Fruit fly (Drosophila melanogaster) whole organism, wandering third instar larva: ENCODE data around the gene Jhbp13.
A peak's percentile ranks its signal among the peaks of the same experiment; 100 is the strongest.

ENCODE experiments used
- Abd-B ChIP-seq: fragments of >200 bp; optimal IDR thresholded peaks from 2 replicates; lab custom pipeline; 2017; ENCODE audit warnings: missing biosample characterization, missing genetic modification characterization
- CG32264 ChIP-seq: fragments of 200-800 bp; sonication (Bioruptor generic); optimal IDR thresholded peaks from 2 replicates; lab custom pipeline; 2016; ENCODE audit warnings: missing biosample characterization, missing genetic modification characterization
- CG9705 ChIP-seq: fragments of 200-800 bp; sonication (Bioruptor generic); optimal IDR thresholded peaks from 2 replicates; lab custom pipeline; 2018; ENCODE audit warnings: missing biosample characterization, mild to moderate bottlenecking, missing genetic modification characterization
- CrebA ChIP-seq: fragments of 200-800 bp; sonication (Bioruptor generic); optimal IDR thresholded peaks from 2 replicates; lab custom pipeline; 2016; ENCODE audit warnings: missing biosample characterization, mild to moderate bottlenecking, missing genetic modification characterization, borderline replicate concordance
- Dfd ChIP-seq: fragments of >200 bp; optimal IDR thresholded peaks from 2 replicates; lab custom pipeline; 2017; ENCODE audit warnings: missing biosample characterization, missing genetic modification characterization
- Dif ChIP-seq: fragments of 200-275, 200-300 bp; sonication (Bioruptor generic); optimal IDR thresholded peaks from 2 replicates; lab custom pipeline; 2018; ENCODE audit warnings: missing biosample characterization, missing genetic modification characterization; ENCODE audit not compliant: partially characterized antibody
- GATAd ChIP-seq: sonication (Bioruptor generic); optimal IDR thresholded peaks from 2 replicates; lab custom pipeline; 2016; ENCODE audit warnings: missing biosample characterization, missing genetic modification characterization
- HLH106 ChIP-seq: fragments of 200-800 bp; optimal IDR thresholded peaks from 3 replicates; lab custom pipeline; 2019; ENCODE audit warnings: missing biosample characterization, mild to moderate bottlenecking, missing genetic modification characterization, moderate library complexity
- Hnf4 ChIP-seq: fragments of 200-800 bp; sonication (Bioruptor generic); optimal IDR thresholded peaks from 2 replicates; lab custom pipeline; 2016; ENCODE audit warnings: missing biosample characterization, mild to moderate bottlenecking, missing genetic modification characterization
- Hr78 ChIP-seq: fragments of >200 bp; optimal IDR thresholded peaks from 2 replicates; lab custom pipeline; 2017; ENCODE audit warnings: missing biosample characterization, missing genetic modification characterization
- Hr83 ChIP-seq: fragments of 200-300 bp; sonication (Bioruptor generic); optimal IDR thresholded peaks from 2 replicates; lab custom pipeline; 2016; ENCODE audit warnings: missing biosample characterization, mild to moderate bottlenecking, missing genetic modification characterization, moderate library complexity; ENCODE audit not compliant: poor library complexity, severe bottlenecking
- Jra ChIP-seq: sonication (Bioruptor generic); optimal IDR thresholded peaks from 2 replicates; lab custom pipeline; 2016; ENCODE audit warnings: missing biosample characterization, missing genetic modification characterization
- Mio ChIP-seq: sonication (Bioruptor generic); optimal IDR thresholded peaks from 2 replicates; lab custom pipeline; 2016; ENCODE audit warnings: missing biosample characterization, missing genetic modification characterization
- Myc ChIP-seq: fragments of >200 bp; optimal IDR thresholded peaks from 2 replicates; lab custom pipeline; 2017
- N ChIP-seq: fragments of >200 bp; optimal IDR thresholded peaks from 2 replicates; lab custom pipeline; 2018; ENCODE audit warnings: missing biosample characterization, missing external identifiers, missing genetic modification characterization
- OdsH ChIP-seq: fragments of 200-800 bp; sonication (Bioruptor generic); optimal IDR thresholded peaks from 2 replicates; lab custom pipeline; 2016; ENCODE audit warnings: missing biosample characterization, mild to moderate bottlenecking, missing genetic modification characterization
- Rel ChIP-seq, 2 experiments: fragments of 200-800 bp; sonication (Bioruptor generic) in 1 of 2; optimal IDR thresholded peaks; 2 replicates in 1 of 2; 3 replicates in 1 of 2; lab custom pipeline; 2016 to 2019; ENCODE audit warnings: mild to moderate bottlenecking in 2 of 2, missing biosample characterization in 2 of 2, missing genetic modification characterization in 2 of 2, moderate library complexity in 1 of 2
- Sp1 ChIP-seq: fragments of 200-800 bp; sonication (Bioruptor generic); optimal IDR thresholded peaks from 3 replicates; lab custom pipeline; 2019; ENCODE audit warnings: missing biosample characterization, mild to moderate bottlenecking, missing genetic modification characterization, moderate library complexity
- Vsx2 ChIP-seq: fragments of 200-300, 225-300 bp; sonication (Bioruptor generic); optimal IDR thresholded peaks from 2 replicates; lab custom pipeline; 2018; ENCODE audit warnings: missing biosample characterization, missing genetic modification characterization; ENCODE audit not compliant: partially characterized antibody
- br ChIP-seq: fragments of 200-800 bp; sonication (Bioruptor generic); optimal IDR thresholded peaks from 2 replicates; lab custom pipeline; 2016; ENCODE audit warnings: missing biosample characterization, missing genetic modification characterization
- brk ChIP-seq: fragments of 200-800 bp; sonication (Bioruptor generic); optimal IDR thresholded peaks from 2 replicates; lab custom pipeline; 2016; ENCODE audit warnings: missing biosample characterization, mild to moderate bottlenecking, missing genetic modification characterization
- dl ChIP-seq, 2 experiments: fragments of 175-275, 200-275 bp in 1 of 2; fragments of 200-275 bp in 1 of 2; sonication (Bioruptor generic); optimal IDR thresholded peaks; lab custom pipeline; 2018; ENCODE audit warnings: mild to moderate bottlenecking in 2 of 2, missing biosample characterization in 2 of 2, missing genetic modification characterization in 2 of 2, moderate library complexity in 2 of 2; ENCODE audit not compliant: partially characterized antibody in 2 of 2, insufficient read depth in 1 of 2
- dmrt93B ChIP-seq: fragments of 200-800 bp; sonication (Bioruptor generic); optimal IDR thresholded peaks from 2 replicates; lab custom pipeline; 2018; ENCODE audit warnings: missing biosample characterization, mild to moderate bottlenecking, missing genetic modification characterization
- dsf ChIP-seq: sonication (Bioruptor generic); optimal IDR thresholded peaks from 2 replicates; lab custom pipeline; 2016; ENCODE audit warnings: missing biosample characterization, missing genetic modification characterization, borderline replicate concordance
- ey ChIP-seq: fragments of 200-800 bp; sonication (Bioruptor generic); optimal IDR thresholded peaks from 2 replicates; lab custom pipeline; 2016; ENCODE audit warnings: missing biosample characterization, missing genetic modification characterization
- foxo ChIP-seq, 2 experiments: fragments of 200-800 bp; sonication (Bioruptor generic); optimal IDR thresholded peaks; 2 replicates in 1 of 2; 3 replicates in 1 of 2; lab custom pipeline; 2016 to 2017; ENCODE audit warnings: missing biosample characterization in 2 of 2, missing genetic modification characterization in 2 of 2
- fru ChIP-seq: fragments of 200-800 bp; sonication (Bioruptor generic); optimal IDR thresholded peaks from 3 replicates; lab custom pipeline; 2016; ENCODE audit warnings: missing biosample characterization, mild to moderate bottlenecking, missing genetic modification characterization
- h ChIP-seq: fragments of 200-800 bp; sonication (Bioruptor generic); optimal IDR thresholded peaks from 3 replicates; lab custom pipeline; 2016; ENCODE audit warnings: missing biosample characterization, mild to moderate bottlenecking, missing genetic modification characterization
- jim ChIP-seq: fragments of 175-275, 200-325 bp; sonication (Bioruptor generic); optimal IDR thresholded peaks from 2 replicates; lab custom pipeline; 2016; ENCODE audit warnings: missing biosample characterization, mild to moderate bottlenecking, missing genetic modification characterization
- lola ChIP-seq: fragments of >200 bp; optimal IDR thresholded peaks from 2 replicates; lab custom pipeline; 2017; ENCODE audit warnings: missing biosample characterization, missing genetic modification characterization
- pan ChIP-seq: fragments of >200 bp; optimal IDR thresholded peaks from 2 replicates; lab custom pipeline; 2017
- psq ChIP-seq: fragments of 200-800 bp; sonication (Bioruptor generic); optimal IDR thresholded peaks from 3 replicates; lab custom pipeline; 2017; ENCODE audit warnings: missing biosample characterization, mild to moderate bottlenecking, missing genetic modification characterization, moderate library complexity
- rgr ChIP-seq: fragments of 200-800 bp; sonication (Bioruptor generic); optimal IDR thresholded peaks from 3 replicates; lab custom pipeline; 2016; ENCODE audit warnings: missing biosample characterization, mild to moderate bottlenecking, missing genetic modification characterization
- sage ChIP-seq: fragments of 200-800 bp; sonication (Bioruptor generic); optimal IDR thresholded peaks from 2 replicates; lab custom pipeline; 2016; ENCODE audit warnings: missing biosample characterization, mild to moderate bottlenecking, missing genetic modification characterization
- sv ChIP-seq: fragments of 200-800 bp; sonication (Bioruptor generic); optimal IDR thresholded peaks from 3 replicates; lab custom pipeline; 2016; ENCODE audit warnings: missing biosample characterization, missing genetic modification characterization
- tai ChIP-seq: sonication (Bioruptor generic); optimal IDR thresholded peaks from 2 replicates; lab custom pipeline; 2016; ENCODE audit warnings: missing biosample characterization, missing genetic modification characterization
- usp ChIP-seq: fragments of >200 bp; optimal IDR thresholded peaks from 2 replicates; lab custom pipeline; 2017; ENCODE audit warnings: missing biosample characterization, missing genetic modification characterization
- woc ChIP-seq: sonication (Bioruptor generic); optimal IDR thresholded peaks from 2 replicates; lab custom pipeline; 2016; ENCODE audit warnings: missing biosample characterization, mild to moderate bottlenecking, missing genetic modification characterization

The Jhbp13 gene

DNA sequence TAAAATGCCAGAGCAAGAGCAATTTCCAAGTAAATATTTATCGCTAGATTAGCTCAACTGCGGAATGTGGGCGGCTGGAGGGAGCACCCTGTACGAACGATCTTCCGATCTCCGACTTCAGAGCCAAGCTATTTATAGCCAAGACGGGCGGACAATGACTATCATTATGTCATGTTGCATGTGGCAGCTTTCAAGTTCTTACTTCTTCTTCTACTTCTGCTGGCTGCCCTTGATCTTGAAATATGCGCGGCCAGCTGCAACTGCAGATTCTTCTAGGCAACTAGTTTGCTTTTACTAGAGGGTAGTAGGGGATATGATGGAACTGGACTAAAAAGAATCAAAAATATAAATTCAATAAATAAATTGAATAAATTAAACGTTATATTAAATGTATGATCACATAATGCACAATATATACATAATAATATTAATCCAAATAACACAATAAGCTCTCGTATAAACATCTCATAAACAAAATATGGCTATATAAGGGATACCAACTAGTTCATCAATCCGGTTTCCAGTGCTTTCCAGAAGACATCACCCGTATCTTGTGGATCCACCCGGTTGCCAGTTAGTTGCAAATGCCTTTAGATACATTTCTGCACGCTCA lies 28.4 kb downstream of the Jhbp13 start:
- TF ChIP-seq usp: no peak

dm6 chr2L:13272541-13272940 lies 32.8 kb downstream of the Jhbp13 start:
- no peak for TF ChIP-seq Rel (GFP tag; optimal IDR thresholded peaks at IDR 0.05; lab: Kevin White, UChicago)
- TF ChIP-seq Rel (tag; optimal IDR thresholded peaks at IDR 0.05; lab: Kevin White, UChicago): no peak
- TF ChIP-seq Jra (GFP tag; lab: Kevin White, UChicago): no peak
- TF ChIP-seq GATAd (GFP tag; lab: Kevin White, UChicago): no peak
- TF ChIP-seq Dfd (GFP tag; lab: Kevin White, UChicago): peak; percentile 85
- TF ChIP-seq, all 38 proteins: peak for 1

- no peak for TF ChIP-seq sage
- TF ChIP-seq dsf: no peak
- no peak for TF ChIP-seq jim (GFP tag; lab: Kevin White, UChicago)
- no peak for TF ChIP-seq HLH106 (tag; lab: Kevin White, UChicago)
- no peak for TF ChIP-seq dmrt93B
- TF ChIP-seq woc (GFP tag; lab: Kevin White, UChicago): no peak
- no peak for TF ChIP-seq CG32264 (GFP tag; lab: Kevin White, UChicago)
- no peak for TF ChIP-seq Abd-B
- TF ChIP-seq Dif (GFP tag; lab: Kevin White, UChicago): no peak
- no peak for TF ChIP-seq dl (GFP tag; optimal IDR thresholded peaks at IDR 0.05; lab: Kevin White, UChicago; ENCODE audit: insufficient read depth in 1 of 2, partially characterized antibody in 2 of 2)
- no peak for TF ChIP-seq CG9705 (GFP tag; lab: Kevin White, UChicago)
- TF ChIP-seq OdsH (GFP tag; lab: Kevin White, UChicago): no peak
- no peak for TF ChIP-seq Vsx2
- TF ChIP-seq br (GFP tag; lab: Kevin White, UChicago): no peak
- no peak for TF ChIP-seq Myc (lab: Kevin White, UChicago)
Measured at dm6 chr2L:13285791-13286190, 46.0 kb downstream of the Jhbp13 start.

DNA sequence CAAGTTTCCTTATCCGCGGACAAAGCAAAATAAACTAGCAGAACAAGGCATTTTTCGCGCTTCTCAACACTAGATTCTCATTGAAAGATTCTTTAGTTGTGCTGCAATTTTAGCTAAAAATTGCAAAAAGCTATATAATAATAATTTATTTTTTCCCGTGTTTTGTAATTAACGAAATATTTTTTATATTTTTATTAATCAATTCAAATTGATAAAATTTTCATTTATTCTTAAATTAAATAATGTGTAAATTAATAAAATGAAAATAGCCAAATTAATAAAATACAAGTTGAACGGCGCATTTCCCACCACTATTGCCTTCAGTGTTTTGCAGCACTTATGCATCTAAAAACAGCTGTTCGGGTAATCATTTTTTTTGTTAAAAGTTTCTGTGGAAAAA lies 46.7 kb downstream of the Jhbp13 start, which contains the start of the genes Drep4 and Uvrag:
Drep4 (minus strand) TSS at position 7 of the 400 bp plus-strand sequence.
Uvrag (plus strand) TSS at position 322 of the 400 bp plus-strand sequence.
- TF ChIP-seq Dfd (GFP tag; lab: Kevin White, UChicago): no peak
- peak; percentile 82 for TF ChIP-seq HLH106 (tag; lab: Kevin White, UChicago)
- TF ChIP-seq Myc (lab: Kevin White, UChicago): peak; percentile 89
- no peak for TF ChIP-seq Vsx2
- TF ChIP-seq fru (GFP tag; lab: Kevin White, UChicago): peak; percentile 45
- peak; percentile 73 for TF ChIP-seq rgr
- no peak for TF ChIP-seq Hr78 (GFP tag; lab: Kevin White, UChicago)
- peak in 1 of 2 experiments; percentile 72 for TF ChIP-seq foxo (GFP tag; optimal IDR thresholded peaks at IDR 0.05; lab: Kevin White, UChicago)
- no peak for TF ChIP-seq Dif (GFP tag; lab: Kevin White, UChicago)
- no peak for TF ChIP-seq lola (GFP tag; lab: Kevin White, UChicago)
- TF ChIP-seq Hr83 (GFP tag; lab: Kevin White, UChicago): no peak
- TF ChIP-seq jim (GFP tag; lab: Kevin White, UChicago): no peak
- peak; percentile 16 for TF ChIP-seq sv (GFP tag; lab: Kevin White, UChicago)
- TF ChIP-seq CG32264 (GFP tag; lab: Kevin White, UChicago): no peak
- TF ChIP-seq Jra (GFP tag; lab: Kevin White, UChicago): peak; percentile 51
- no peak for TF ChIP-seq pan (lab: Kevin White, UChicago)
- TF ChIP-seq CrebA: no peak
- no peak for TF ChIP-seq dl (GFP tag; optimal IDR thresholded peaks at IDR 0.05; lab: Kevin White, UChicago; ENCODE audit: insufficient read depth in 1 of 2, partially characterized antibody in 2 of 2)
- peak; percentile 72 for TF ChIP-seq tai (GFP tag; lab: Kevin White, UChicago)
- no peak for TF ChIP-seq Abd-B
- no peak for TF ChIP-seq dsf
- TF ChIP-seq sage: peak; percentile 53
- TF ChIP-seq brk (GFP tag; lab: Kevin White, UChicago): peak; percentile 67
- peak; percentile 62 for TF ChIP-seq Hnf4 (GFP tag; lab: Kevin White, UChicago)
- TF ChIP-seq CG9705 (GFP tag; lab: Kevin White, UChicago): peak; percentile 47
- peak; percentile 66 for TF ChIP-seq OdsH (GFP tag; lab: Kevin White, UChicago)
- TF ChIP-seq Rel (GFP tag; optimal IDR thresholded peaks at IDR 0.05; lab: Kevin White, UChicago): no peak
- TF ChIP-seq Rel (tag; optimal IDR thresholded peaks at IDR 0.05; lab: Kevin White, UChicago): no peak
- TF ChIP-seq dmrt93B: peak; percentile 29
- TF ChIP-seq br (GFP tag; lab: Kevin White, UChicago): no peak
- peak; percentile 58 for TF ChIP-seq woc (GFP tag; lab: Kevin White, UChicago)
- TF ChIP-seq ey (GFP tag; lab: Kevin White, UChicago): no peak
- no peak for TF ChIP-seq N (GFP tag; lab: Kevin White, UChicago)
- no peak for TF ChIP-seq Mio (GFP tag; lab: Kevin White, UChicago)
- no peak for TF ChIP-seq usp
- TF ChIP-seq GATAd (GFP tag; lab: Kevin White, UChicago): no peak
- peak; percentile 61 for TF ChIP-seq psq
- no peak for TF ChIP-seq Sp1 (GFP tag; lab: Kevin White, UChicago)
- TF ChIP-seq h (GFP tag; lab: Kevin White, UChicago): no peak
